Fruit fly (Drosophila melanogaster): ENCODE measurements around the gene CG7407.
A peak's percentile ranks its signal among the peaks of the same experiment; 100 is the strongest.

- TF ChIP-seq jim (GFP tag; optimal IDR thresholded peaks at IDR 0.05) (no peak), Abd-B (GFP tag; optimal IDR thresholded peaks at IDR 0.05) (no peak), psq (GFP tag; optimal IDR thresholded peaks at IDR 0.05) (no peak), N (GFP tag; optimal IDR thresholded peaks at IDR 0.05) (no peak), Hr83 (GFP tag; optimal IDR thresholded peaks at IDR 0.05; ENCODE audit: poor library complexity, severe bottlenecking) (no peak), Dfd (GFP tag; optimal IDR thresholded peaks at IDR 0.05) (peak; percentile 71), sv (GFP tag; optimal IDR thresholded peaks at IDR 0.05) (no peak), Mio (GFP tag; optimal IDR thresholded peaks at IDR 0.05) (no peak), usp (GFP tag; optimal IDR thresholded peaks at IDR 0.05) (no peak), CrebA (GFP tag; optimal IDR thresholded peaks at IDR 0.05; ENCODE audit: borderline replicate concordance) (no peak), CG32264 (GFP tag; optimal IDR thresholded peaks at IDR 0.05) (no peak), pan (optimal IDR thresholded peaks at IDR 0.05) (no peak)
Observed at dm6 chr3L:21848320-21848719, 25.1 kb downstream of the CG7407 start.

Data from whole organism, wandering third instar larva.